Worm (Caenorhabditis elegans) whole organism, L1 larva: ENCODE measurements around the gene ccdc-149.

Source experiments
- ces-1 ChIP-seq: fragments of 150-350 bp; optimal IDR thresholded peaks from 2 replicates; lab custom pipeline; 2014; ENCODE audit warnings: missing biosample characterization, missing genetic modification reagents, missing genetic modification characterization
- snu-23 ChIP-seq: sonication (generic microtip); optimal IDR thresholded peaks from 2 replicates; lab custom pipeline; 2016; ENCODE audit warnings: missing genetic modification characterization, missing compliant biosample characterization

DNA sequence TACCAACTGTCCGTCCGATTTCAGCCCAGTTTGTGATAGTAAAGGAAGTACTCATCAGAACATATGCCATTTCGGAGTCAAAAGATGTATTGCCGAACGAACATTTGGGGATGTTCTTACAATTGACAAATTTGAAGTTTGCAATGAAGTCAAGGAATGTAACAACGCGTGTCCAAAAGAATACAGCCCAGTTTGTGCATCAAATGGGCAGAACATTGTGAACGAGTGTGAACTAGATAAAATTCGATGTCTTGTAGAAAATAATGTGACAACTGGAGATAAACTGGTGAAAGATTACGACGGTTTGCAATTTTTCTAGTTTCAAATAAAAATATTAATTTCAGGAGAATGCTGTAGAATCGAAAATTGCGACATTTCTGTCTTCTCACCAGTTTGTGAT is 3.4 kb downstream of the ccdc-149 start:
- TF ChIP-seq snu-23 (GFP tag; lab: Kevin White, UChicago): no peak
- no peak for TF ChIP-seq ces-1 (GFP tag; lab: Kevin White, UChicago)
